Fruit fly (Drosophila melanogaster): Measurements from ENCODE around the gene CG14223.

Gene CG14223

DNA sequence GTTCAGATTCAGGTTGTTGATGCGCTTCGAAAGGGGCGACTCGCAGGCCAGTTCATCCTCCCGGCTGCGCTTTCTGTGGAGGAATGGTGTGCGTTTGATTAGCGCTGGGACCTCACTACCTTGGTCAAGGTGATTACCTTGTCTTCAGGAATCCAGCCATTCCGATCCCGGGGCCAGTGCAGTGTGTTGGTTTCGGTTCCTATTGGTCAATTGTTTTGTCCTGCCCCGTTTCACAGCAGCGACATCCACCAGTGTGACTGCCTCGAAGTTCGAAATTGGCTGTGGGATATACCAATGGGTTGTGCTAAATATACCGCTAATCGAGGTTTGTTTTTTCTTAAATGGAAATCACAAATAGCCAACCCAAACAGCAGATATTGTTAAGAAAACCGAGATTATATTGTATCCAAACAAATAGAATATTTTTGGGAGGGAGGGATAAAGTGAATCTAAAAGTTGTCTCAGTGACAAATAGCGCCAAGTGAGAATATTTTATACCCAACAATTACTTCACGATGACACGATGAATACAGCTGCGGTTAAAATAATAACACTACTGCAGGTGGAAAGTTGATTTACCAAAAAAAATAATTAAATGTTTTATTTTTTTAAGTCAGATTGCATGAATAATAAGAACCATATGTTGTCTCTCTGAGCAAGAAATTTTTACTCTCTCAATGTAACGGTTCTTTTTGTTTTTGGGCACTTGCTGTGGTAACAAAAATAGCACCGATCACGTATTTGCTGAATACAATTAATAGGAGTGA, 31.2 kb upstream of the CG14223 start, which contains the start of gene CG14229 (continued):
- TF ChIP-seq ash1 (GFP tag; optimal IDR thresholded peaks at IDR 0.05) = no peak
- TF ChIP-seq CG8765 (GFP tag; IDR thresholded peaks at IDR 0.05) = no peak
- no peak for TF ChIP-seq CG8478 (optimal IDR thresholded peaks at IDR 0.05)
- no peak for TF ChIP-seq CG9609 (GFP tag; optimal IDR thresholded peaks at IDR 0.05)
- TF ChIP-seq bigmax (GFP tag; optimal IDR thresholded peaks at IDR 0.05) = no peak
- no peak for TF ChIP-seq CG13123 (GFP tag; optimal IDR thresholded peaks at IDR 0.05)
- 0 out of 3 replicates have a peak, but pooled peaks have one; percentile 12 for TF ChIP-seq CG34422 (GFP tag; IDR thresholded peaks at IDR 0.05)
- TF ChIP-seq gfzf (GFP tag; optimal IDR thresholded peaks at IDR 0.05) = peak; percentile 69
- no peak for TF ChIP-seq Rfx (GFP tag; IDR thresholded peaks at IDR 0.05)
- peak; percentile 54 for TF ChIP-seq MBD-R2 (GFP tag; IDR thresholded peaks at IDR 0.05)
- TF ChIP-seq CG15269 (tag; optimal IDR thresholded peaks at IDR 0.05) = peak; percentile 2
- no peak for TF ChIP-seq CG8290 (GFP tag; optimal IDR thresholded peaks at IDR 0.05)
- no peak for TF ChIP-seq CG8290 (tag; optimal IDR thresholded peaks at IDR 0.05)
- peak; percentile 29; the same call in 1 of the 2 replicates for TF ChIP-seq Drgx (GFP tag; IDR thresholded peaks at IDR 0.05)
- TF ChIP-seq CG11696 (GFP tag; IDR thresholded peaks at IDR 0.05) = peak; percentile 82
- no peak for TF ChIP-seq CG12391 (tag; optimal IDR thresholded peaks at IDR 0.05)
- TF ChIP-seq sug (tag; optimal IDR thresholded peaks at IDR 0.05) = no peak
- no peak for TF ChIP-seq salm (tag; optimal IDR thresholded peaks at IDR 0.05)
- no peak for TF ChIP-seq vnd (GFP tag; IDR thresholded peaks at IDR 0.05; ENCODE audit: partially characterized antibody)
- peak; percentile 27; the same call in 1 of the 2 replicates for TF ChIP-seq al (GFP tag; IDR thresholded peaks at IDR 0.05)
- TF ChIP-seq Lhr (GFP tag; optimal IDR thresholded peaks at IDR 0.05) = no peak
- no peak for TF ChIP-seq D19B (GFP tag; optimal IDR thresholded peaks at IDR 0.05)
- TF ChIP-seq CG10979 (tag; optimal IDR thresholded peaks at IDR 0.05) = no peak
- TF ChIP-seq CG6854 (GFP tag; optimal IDR thresholded peaks at IDR 0.05) = no peak
- TF ChIP-seq br (optimal IDR thresholded peaks at IDR 0.05) = no peak
- TF ChIP-seq ab (GFP tag; optimal IDR thresholded peaks at IDR 0.05) = no peak
- no peak for TF ChIP-seq Oli (tag; optimal IDR thresholded peaks at IDR 0.05)
- TF ChIP-seq esg (GFP tag; conservative IDR thresholded peaks at IDR 0.05) = no peak
- TF ChIP-seq Fer1 (GFP tag; optimal IDR thresholded peaks at IDR 0.05) = no peak
- TF ChIP-seq crp (GFP tag; optimal IDR thresholded peaks at IDR 0.05) = no peak
- no peak for TF ChIP-seq CG18599 (GFP tag; optimal IDR thresholded peaks at IDR 0.05)
- TF ChIP-seq Pdp1 (GFP tag; optimal IDR thresholded peaks at IDR 0.05) = no peak
- TF ChIP-seq sisA (GFP tag; IDR thresholded peaks at IDR 0.05) = peak; percentile 44
- no peak for TF ChIP-seq nmo (GFP tag; optimal IDR thresholded peaks at IDR 0.05)
- peak; percentile 7 for TF ChIP-seq dmrt99B (tag; optimal IDR thresholded peaks at IDR 0.05)
- no peak for TF ChIP-seq CG17802 (tag; optimal IDR thresholded peaks at IDR 0.05)
- TF ChIP-seq CG18011 (GFP tag; optimal IDR thresholded peaks at IDR 0.05) = no peak
- TF ChIP-seq row (GFP tag; IDR thresholded peaks at IDR 0.05) = peak; percentile 57
- TF ChIP-seq cad (GFP tag; optimal IDR thresholded peaks at IDR 0.05) = no peak
- TF ChIP-seq bcd (GFP tag; optimal IDR thresholded peaks at IDR 0.05) = no peak
- no peak for TF ChIP-seq eyg (GFP tag; optimal IDR thresholded peaks at IDR 0.05)
- peak; percentile 42; the same call in 1 of the 2 replicates for TF ChIP-seq Ada2b (GFP tag; IDR thresholded peaks at IDR 0.05)
- TF ChIP-seq CG18764 (GFP tag; optimal IDR thresholded peaks at IDR 0.05) = no peak
- no peak for TF ChIP-seq CG5180 (GFP tag; optimal IDR thresholded peaks at IDR 0.05)
- no peak for TF ChIP-seq CG3065 (GFP tag; optimal IDR thresholded peaks at IDR 0.05)
- no peak for TF ChIP-seq HmgD (GFP tag; optimal IDR thresholded peaks at IDR 0.05)
- no peak for TF ChIP-seq wdn (GFP tag; IDR thresholded peaks at IDR 0.05)
- no peak for TF ChIP-seq fd102C (GFP tag; optimal IDR thresholded peaks at IDR 0.05)
- TF ChIP-seq knrl (GFP tag; IDR thresholded peaks at IDR 0.05; ENCODE audit: partially characterized antibody) = no peak
- peak; percentile 13; the same call in 1 of the 3 replicates for TF ChIP-seq CG14050 (GFP tag; IDR thresholded peaks at IDR 0.05)

All from whole organism, embryonic.